Worm (Caenorhabditis elegans): Measurements from ENCODE around the gene cblc-1.
"Not testable (repeated sequence)": the region's sequence is repeated elsewhere in the genome, so short reads cannot be mapped to it uniquely, and the experiment has no call there.

Gene cblc-1

ce11 chrII:4941541-4942206, 724 bp upstream of the cblc-1 start, which contains the start of gene ZK546.19:
Gene ZK546.19, plus strand, starts transcription at chrII:4941726.
- TF ChIP-seq unc-39 (tag; optimal IDR thresholded peaks at IDR 0.05) (no peak), hmg-11 (tag; optimal IDR thresholded peaks at IDR 0.05) (no peak), nhr-237 (tag; optimal IDR thresholded peaks at IDR 0.05) (no peak), nhr-23 (tag; optimal IDR thresholded peaks at IDR 0.05) (peak; percentile 28), elt-2 (tag; optimal IDR thresholded peaks at IDR 0.05) (peak; percentile 71), skn-1 (tag; optimal IDR thresholded peaks at IDR 0.05) (no peak), ama-1 (optimal IDR thresholded peaks at IDR 0.05) (peak; percentile 24), elt-1 (tag; optimal IDR thresholded peaks at IDR 0.05) (peak; percentile 95), ztf-4 (tag; optimal IDR thresholded peaks at IDR 0.05) (no peak), pha-4 (tag; optimal IDR thresholded peaks at IDR 0.05) (peak; percentile 59), nfya-1 (tag; optimal IDR thresholded peaks at IDR 0.05; ENCODE audit: insufficient read depth) (peak; percentile 23), ztf-11 (tag; optimal IDR thresholded peaks at IDR 0.05) (no peak)

ce11 chrII:4937743-4938142, 3.2 kb downstream of the cblc-1 start, which contains the start of gene ZK546.4:
Gene ZK546.4, plus strand, starts transcription at chrII:4938043.
- TF ChIP-seq ceh-82 (tag; optimal IDR thresholded peaks at IDR 0.05) (no peak), egl-5 (tag; optimal IDR thresholded peaks at IDR 0.05) (no peak), R02D3.7 (tag; optimal IDR thresholded peaks at IDR 0.05) (no peak), skn-1 (tag; optimal IDR thresholded peaks at IDR 0.05) (no peak), elt-2 (tag; optimal IDR thresholded peaks at IDR 0.05) (no peak)

ce11 chrII:4935518-4935917, 5.4 kb downstream of the cblc-1 start, which contains the start of gene ZK546.5:
Gene ZK546.5, plus strand, starts transcription at chrII:4935818.
- peak; percentile 1 for TF ChIP-seq lin-15B (tag; optimal IDR thresholded peaks at IDR 0.05)
- no peak for TF ChIP-seq nhr-76 (tag; optimal IDR thresholded peaks at IDR 0.05)
- TF ChIP-seq nfya-1 (tag; optimal IDR thresholded peaks at IDR 0.05; ENCODE audit: insufficient read depth) = peak; percentile 36
- no peak for TF ChIP-seq nhr-43 (tag; optimal IDR thresholded peaks at IDR 0.05; ENCODE audit: poor library complexity, severe bottlenecking)

- TF ChIP-seq mml-1 (tag; optimal IDR thresholded peaks at IDR 0.05) (no peak), fkh-2 (tag; optimal IDR thresholded peaks at IDR 0.05) (no peak), egl-5 (tag; optimal IDR thresholded peaks at IDR 0.05) (no peak)
Observed at ce11 chrII:4934954-4935353, 6.0 kb downstream of the cblc-1 start, which contains the start of gene gst-30. Gene gst-30, minus strand, starts transcription at chrII:4935054.

DNA sequence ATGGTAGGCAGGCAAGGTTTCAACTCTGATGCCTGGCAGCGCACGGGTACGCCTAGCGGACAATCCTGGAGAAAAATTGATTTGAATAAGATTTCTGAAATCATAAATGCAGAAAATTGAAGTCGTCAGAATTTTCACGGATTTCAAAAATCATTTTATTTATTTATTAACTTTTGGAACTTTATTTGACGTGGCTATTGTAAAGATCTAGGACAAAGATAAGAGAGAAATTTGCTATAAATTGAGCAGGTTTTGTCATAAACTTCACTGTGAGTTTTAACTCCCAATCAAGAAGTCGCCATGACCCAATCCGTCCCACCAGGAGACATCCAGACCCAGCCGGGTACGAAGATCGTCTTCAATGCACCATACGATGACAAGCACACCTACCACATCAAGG, 8.2 kb downstream of the cblc-1 start, which contains the start of gene msp-152:
msp-152 (plus strand) TSS at position 301 of the 400 bp plus-strand sequence.
- not testable (repeated sequence) for TF ChIP-seq ztf-11, eor-1, daf-12 (tag; optimal IDR thresholded peaks at IDR 0.05)

DNA sequence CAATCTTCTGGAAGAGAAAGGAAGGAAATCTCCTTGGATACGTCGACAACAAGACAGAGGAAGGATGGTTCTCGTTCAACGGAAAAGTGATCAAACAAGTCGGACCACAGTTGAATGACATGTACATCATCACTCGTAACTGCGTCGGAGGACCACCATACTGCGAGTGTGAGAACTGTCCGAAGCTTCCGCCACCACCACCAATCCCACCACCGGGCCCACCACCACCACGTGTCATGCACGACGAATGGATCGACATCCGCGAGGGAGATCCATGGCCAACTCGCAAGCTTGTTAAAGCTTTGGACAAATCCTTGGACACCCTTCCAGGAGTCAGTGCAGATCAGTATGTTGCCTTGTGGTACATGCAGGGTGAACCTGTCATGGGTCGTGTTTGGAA, 9.7 kb downstream of the cblc-1 start:
- TF ChIP-seq eor-1 (tag; optimal IDR thresholded peaks at IDR 0.05) = no peak
- no peak for TF ChIP-seq unc-62 (GFP tag; optimal IDR thresholded peaks at IDR 0.05)
- no peak for TF ChIP-seq ZK546.5 (tag; optimal IDR thresholded peaks at IDR 0.05)
- TF ChIP-seq snpc-4 (tag; optimal IDR thresholded peaks at IDR 0.05) = no peak
- no peak for TF ChIP-seq mml-1 (tag; optimal IDR thresholded peaks at IDR 0.05)
- no peak for TF ChIP-seq ztf-4 (tag; optimal IDR thresholded peaks at IDR 0.05)
- no peak for TF ChIP-seq jun-1 (tag; optimal IDR thresholded peaks at IDR 0.05)
- no peak for TF ChIP-seq nhr-25 (tag; optimal IDR thresholded peaks at IDR 0.05)

- TF ChIP-seq jun-1 (tag; optimal IDR thresholded peaks at IDR 0.05) (peak; percentile 76), elt-2 (tag; optimal IDR thresholded peaks at IDR 0.05) (peak; percentile 100), pha-4 (tag; optimal IDR thresholded peaks at IDR 0.05) (peak; percentile 74), ztf-4 (tag; optimal IDR thresholded peaks at IDR 0.05) (no peak), pqm-1 (tag; optimal IDR thresholded peaks at IDR 0.05) (peak; percentile 96)
Observed at ce11 chrII:4925198-4925764, 15.7 kb downstream of the cblc-1 start, which contains the start of gene aagr-2. Gene aagr-2, minus strand, starts transcription at chrII:4925248.

Measured in whole organism, L3 larva.